Worm (Caenorhabditis elegans): ENCODE results near the gene fbxa-99.

ce11 chrV:15996655-15997186, 14.1 kb upstream of the fbxa-99 start, which contains the start of the genes C06C6.9 and C06C6.8:
- no peak for TF ChIP-seq C38D4.7 (GFP tag; optimal IDR thresholded peaks at IDR 0.05)
- no peak for TF ChIP-seq lin-11 (tag; optimal IDR thresholded peaks at IDR 0.05)
- TF ChIP-seq sox-2 (GFP tag; IDR thresholded peaks at IDR 0.05): no peak
- no peak for TF ChIP-seq pha-4 (tag; optimal IDR thresholded peaks at IDR 0.05)

All from whole organism, late embryonic.